Fruit fly (Drosophila melanogaster): ENCODE data around the gene Dhc98D.
A peak's percentile ranks its signal among the peaks of the same experiment; 100 is the strongest.

Gene Dhc98D

DNA sequence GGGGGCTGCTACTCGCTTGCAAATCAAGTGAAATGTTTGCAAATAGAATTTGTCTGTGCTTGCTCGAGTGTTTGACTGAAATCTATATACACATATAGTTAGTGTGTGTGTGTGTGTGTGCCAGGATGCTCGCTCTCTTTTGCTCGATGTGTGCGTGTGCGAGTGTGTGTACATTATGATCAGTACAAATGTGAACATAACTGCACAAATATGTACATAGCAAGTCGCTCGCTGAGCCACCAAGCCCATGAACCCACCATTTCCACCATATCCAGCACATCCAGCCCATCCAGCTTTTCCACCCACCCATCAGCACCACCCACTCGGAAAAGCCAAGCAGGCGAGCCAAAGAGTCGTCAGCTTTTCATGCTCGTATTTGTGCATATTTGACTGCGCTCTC, 65.5 kb downstream of the Dhc98D start (continued):
- TF ChIP-seq bigmax (GFP tag; optimal IDR thresholded peaks at IDR 0.05) (no peak), CG18599 (GFP tag; optimal IDR thresholded peaks at IDR 0.05) (peak; percentile 33), CG9727 (GFP tag; optimal IDR thresholded peaks at IDR 0.05) (peak; percentile 30), sens (GFP tag) (peak; percentile 53), CG7786 (GFP tag; optimal IDR thresholded peaks at IDR 0.05) (no peak), wek (GFP tag; optimal IDR thresholded peaks at IDR 0.05) (peak; percentile 28), Sin3A (optimal IDR thresholded peaks at IDR 0.05) (no peak), Jarid2 (GFP tag; optimal IDR thresholded peaks at IDR 0.05) (peak; percentile 2), CTCF (GFP tag; optimal IDR thresholded peaks at IDR 0.05) (no peak), cg (GFP tag; optimal IDR thresholded peaks at IDR 0.05) (peak; percentile 1), crol (GFP tag; IDR thresholded peaks at IDR 0.05) (no peak), Dp (GFP tag; optimal IDR thresholded peaks at IDR 0.05) (no peak), bsh (GFP tag; optimal IDR thresholded peaks at IDR 0.05) (peak in 1 of 2 experiments; percentile 38), CG15696 (tag; optimal IDR thresholded peaks at IDR 0.05) (peak; percentile 43), kni (GFP tag; optimal IDR thresholded peaks at IDR 0.05) (peak; percentile 4), Antp (GFP tag; optimal IDR thresholded peaks at IDR 0.05) (no peak), D (optimal IDR thresholded peaks at IDR 0.05) (no peak), D (GFP tag; optimal IDR thresholded peaks at IDR 0.05) (peak; percentile 25), HLH3B (GFP tag; IDR thresholded peaks at IDR 0.05) (peak; percentile 22; the same call in 1 of the 2 replicates), Med (GFP tag) (peak; percentile 79), CG14710 (tag; optimal IDR thresholded peaks at IDR 0.05) (peak; percentile 8), CG10209 (GFP tag; optimal IDR thresholded peaks at IDR 0.05) (peak; percentile 34), CG18476 (GFP tag; optimal IDR thresholded peaks at IDR 0.05) (no peak), Asciz (GFP tag; optimal IDR thresholded peaks at IDR 0.05) (peak; percentile 2), CG3726 (GFP tag; IDR thresholded peaks at IDR 0.05) (peak; percentile 53; the same call in 1 of the 3 replicates), CG3065 (GFP tag; optimal IDR thresholded peaks at IDR 0.05) (no peak), CG6254 (GFP tag; optimal IDR thresholded peaks at IDR 0.05) (no peak)

DNA sequence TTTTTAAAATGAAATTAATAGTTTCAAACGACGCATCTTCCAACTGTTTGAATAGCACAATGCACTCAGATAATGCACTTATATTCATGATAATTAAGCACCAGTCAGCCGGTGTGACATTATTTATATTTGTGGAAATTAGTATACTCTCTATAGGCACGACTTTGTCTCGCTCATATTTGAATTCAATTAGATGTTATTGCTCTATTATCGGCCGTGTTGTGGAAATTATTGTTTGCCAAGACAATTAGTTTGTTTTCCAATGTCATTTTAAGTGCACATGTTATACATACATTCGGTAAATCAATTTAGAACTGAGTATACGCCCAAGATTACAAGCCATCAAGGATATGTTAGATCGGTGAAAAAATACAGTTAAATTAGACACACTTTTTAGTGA, 66.3 kb downstream of the Dhc98D start:
- TF ChIP-seq CG15696 (tag; optimal IDR thresholded peaks at IDR 0.05) (no peak), sens (GFP tag) (peak; percentile 39), Neu2 (GFP tag; optimal IDR thresholded peaks at IDR 0.05; ENCODE audit: borderline replicate concordance) (no peak), CG11456 (GFP tag; IDR thresholded peaks at IDR 0.05) (no peak), Chrac-16 (GFP tag; optimal IDR thresholded peaks at IDR 0.05) (no peak), CG10979 (tag; optimal IDR thresholded peaks at IDR 0.05) (peak; percentile 3), bsh (GFP tag; optimal IDR thresholded peaks at IDR 0.05) (peak in 1 of 2 experiments; percentile 40), CG1603 (tag; optimal IDR thresholded peaks at IDR 0.05) (peak; percentile 19), Blimp-1 (GFP tag; optimal IDR thresholded peaks at IDR 0.05) (peak; percentile 12)

DNA sequence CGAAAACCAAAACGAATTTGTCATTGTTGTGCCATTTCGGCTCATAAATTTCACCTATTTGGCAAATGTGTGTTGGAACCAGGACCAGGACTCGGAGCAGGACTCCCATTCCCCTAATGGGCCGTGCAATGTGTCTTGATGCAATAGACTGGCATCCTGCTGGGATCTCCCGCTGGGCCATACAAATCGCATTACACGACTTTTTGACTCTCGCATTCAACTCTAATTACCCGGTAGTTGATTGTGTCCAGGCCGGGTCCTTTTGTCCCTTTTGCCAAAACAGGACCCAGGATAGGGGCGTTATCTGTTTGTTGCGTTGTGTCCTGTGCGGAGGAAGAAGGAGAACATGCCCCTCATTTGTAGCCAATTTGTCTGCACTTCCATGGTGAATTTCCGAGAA, 68.6 kb downstream of the Dhc98D start:
- TF ChIP-seq D (optimal IDR thresholded peaks at IDR 0.05), result peak; percentile 86
- no peak for TF ChIP-seq D (GFP tag; optimal IDR thresholded peaks at IDR 0.05)
- no peak for TF ChIP-seq Ptx1 (GFP tag; IDR thresholded peaks at IDR 0.05)
- TF ChIP-seq sens (GFP tag), result peak; percentile 55
- TF ChIP-seq CG10654 (GFP tag; optimal IDR thresholded peaks at IDR 0.05), result no peak
- TF ChIP-seq CG15479 (GFP tag; optimal IDR thresholded peaks at IDR 0.05), result peak; percentile 34
- peak; percentile 87 for TF ChIP-seq zen (tag; optimal IDR thresholded peaks at IDR 0.05)
- TF ChIP-seq prd (optimal IDR thresholded peaks at IDR 0.05), result no peak
- TF ChIP-seq prd (GFP tag; IDR thresholded peaks at IDR 0.05), result peak; percentile 65; the same call in 2 of the 3 replicates
- no peak for TF ChIP-seq fd102C (GFP tag; optimal IDR thresholded peaks at IDR 0.05)
- no peak for TF ChIP-seq Hr78 (GFP tag; optimal IDR thresholded peaks at IDR 0.05)
- peak in 1 of 2 experiments; percentile 82 for TF ChIP-seq tll (GFP tag; optimal IDR thresholded peaks at IDR 0.05)
- peak; percentile 69 for TF ChIP-seq twi (tag; optimal IDR thresholded peaks at IDR 0.05)

Data from whole organism, embryonic.